Worm (Caenorhabditis elegans) whole organism, L2 larva: ENCODE results near the gene elo-1.

Experiments
- nhr-237 ChIP-seq: fragments of 150-350 bp; optimal IDR thresholded peaks from 2 replicates; lab custom pipeline; 2014; ENCODE audit warnings: missing biosample characterization, missing genetic modification characterization
- nhr-25 ChIP-seq: fragments of 150-350 bp; sonication (generic microtip); optimal IDR thresholded peaks from 3 replicates; lab custom pipeline; 2014; ENCODE audit warnings: missing biosample characterization, missing genetic modification characterization
- unc-62 ChIP-seq: fragments of 150-350 bp; optimal IDR thresholded peaks from 2 replicates; lab custom pipeline; 2014; ENCODE audit warnings: missing biosample characterization, missing genetic modification reagents, missing genetic modification characterization

ce11 chrIV:9523139-9523538, 3.0 kb upstream of the elo-1 start:
- TF ChIP-seq unc-62 (no peak), nhr-25 (no peak), nhr-237 (no peak)
